Fruit fly (Drosophila melanogaster): ENCODE results near the gene for.

DNA sequence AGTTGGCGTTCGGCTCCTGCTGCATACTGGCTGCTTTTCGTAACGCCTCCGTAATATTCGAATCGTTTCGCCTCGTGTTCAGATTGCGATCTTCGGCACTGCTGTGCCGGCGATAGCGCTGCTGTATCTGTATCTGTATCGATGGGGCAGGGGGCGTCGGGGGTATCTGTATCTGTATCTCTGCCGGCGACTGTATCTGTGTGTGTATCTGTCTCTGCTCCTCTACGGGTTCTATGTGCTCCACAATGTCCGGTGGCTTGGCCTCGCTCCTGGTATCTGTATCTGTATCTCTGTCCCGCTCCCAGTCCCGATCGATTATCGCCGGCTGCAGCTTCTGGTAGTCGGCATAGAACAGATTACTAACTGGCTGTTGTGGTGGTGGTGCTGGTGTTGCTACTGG lies 16.8 kb downstream of the for start:
- peak; percentile 28 for TF ChIP-seq CG33017 (tag; optimal IDR thresholded peaks at IDR 0.05)
- no peak for TF ChIP-seq kay (GFP tag; ENCODE audit: borderline replicate concordance)

Measured in whole organism, adult.